Worm (Caenorhabditis elegans) whole organism, L3 larva: Measurements from ENCODE around the gene T13C5.9.

Experiments used
- elt-3 ChIP-seq, 3 experiments: fragments of 150-350 bp in 1 of 3; sonication (generic microtip) in 2 of 3; optimal IDR thresholded peaks; 2 replicates in 2 of 3; 4 replicates in 1 of 3; lab custom pipeline; 2014 to 2017; ENCODE audit warnings: missing biosample characterization in 3 of 3, missing genetic modification characterization in 3 of 3
- eor-1 ChIP-seq, 2 experiments: fragments of 150-350 bp; optimal IDR thresholded peaks; 2 replicates each; lab custom pipeline; 2014 to 2018; ENCODE audit warnings: missing biosample characterization in 2 of 2, missing genetic modification characterization in 2 of 2
- lin-39 ChIP-seq: fragments of 150-350 bp; optimal IDR thresholded peaks from 2 replicates; lab custom pipeline; 2018; ENCODE audit warnings: missing biosample characterization, missing genetic modification reagents, missing genetic modification characterization
- nhr-237 ChIP-seq: fragments of 150-350 bp; optimal IDR thresholded peaks from 2 replicates; lab custom pipeline; 2014; ENCODE audit warnings: missing biosample characterization, missing genetic modification characterization
- nhr-76 ChIP-seq: fragments of 150-350 bp; sonication (generic microtip); optimal IDR thresholded peaks from 5 replicates; lab custom pipeline; 2014; ENCODE audit warnings: missing biosample characterization, missing genetic modification characterization
- skn-1 ChIP-seq: fragments of 150-350 bp; optimal IDR thresholded peaks from 2 replicates; lab custom pipeline; 2014; ENCODE audit warnings: missing biosample characterization, missing genetic modification characterization
- ztf-4 ChIP-seq: fragments of 150-350 bp; optimal IDR thresholded peaks from 2 replicates; lab custom pipeline; 2014; ENCODE audit warnings: missing biosample characterization, missing genetic modification characterization

- TF ChIP-seq nhr-76 (tag; lab: Kevin White, UChicago) (no peak), ztf-4 (tag; lab: Kevin White, UChicago) (no peak), lin-39 (tag; lab: Kevin White, UChicago) (no peak), eor-1 (tag; optimal IDR thresholded peaks at IDR 0.05; lab: Kevin White, UChicago) (no peak), nhr-237 (tag; lab: Kevin White, UChicago) (no peak), skn-1 (tag; lab: Kevin White, UChicago) (no peak), elt-3 (tag; optimal IDR thresholded peaks at IDR 0.05; lab: Kevin White, UChicago) (no peak)
Measured at ce11 chrX:6187848-6188247, 2.2 kb upstream of the T13C5.9 start, which contains the start of gene T13C5.10.
